Worm (Caenorhabditis elegans) whole organism, L1 larva: ENCODE measurements around the gene str-2.
A peak's percentile ranks its signal among the peaks of the same experiment; 100 is the strongest.

Experiments
- C04F5.9 ChIP-seq: sonication (generic microtip); optimal IDR thresholded peaks from 2 replicates; lab custom pipeline; 2016; ENCODE audit warnings: missing genetic modification characterization, missing compliant biosample characterization
- C34B4.2 ChIP-seq: sonication (generic microtip); optimal IDR thresholded peaks from 2 replicates; lab custom pipeline; 2017; ENCODE audit warnings: mild to moderate bottlenecking, missing genetic modification characterization, missing compliant biosample characterization
- F16B12.6 ChIP-seq: fragments of 150-350 bp; optimal IDR thresholded peaks from 2 replicates; lab custom pipeline; 2014; ENCODE audit warnings: missing biosample characterization, missing genetic modification characterization
- ama-1 ChIP-seq: fragments of 150-350 bp; optimal IDR thresholded peaks from 2 replicates; lab custom pipeline; 2014
- blmp-1 ChIP-seq: fragments of 150-350 bp; optimal IDR thresholded peaks from 2 replicates; lab custom pipeline; 2014; ENCODE audit warnings: missing biosample characterization, missing genetic modification characterization
- ceh-63 ChIP-seq: fragments of 200-800 bp; sonication (Bioruptor generic); optimal IDR thresholded peaks from 2 replicates; lab custom pipeline; 2018; ENCODE audit warnings: mild to moderate bottlenecking, missing genetic modification characterization, missing compliant biosample characterization
- ceh-82 ChIP-seq, 3 experiments: fragments of 150-350 bp in 1 of 3; sonication (generic microtip) in 2 of 3; optimal IDR thresholded peaks; 2 replicates each; lab custom pipeline; 2014 to 2017; ENCODE audit warnings: missing biosample characterization in 3 of 3, missing genetic modification characterization in 3 of 3
- ceh-88 ChIP-seq: fragments of 200-800 bp; sonication (Bioruptor generic); IDR thresholded peaks from 2 replicates; pipeline ENCODE4 v1.3.6; 2022; ENCODE audit warnings: missing genetic modification characterization, missing compliant biosample characterization
- ceh-90 ChIP-seq: sonication (generic microtip); optimal IDR thresholded peaks from 2 replicates; lab custom pipeline; 2016; ENCODE audit warnings: missing genetic modification characterization, missing compliant biosample characterization
- dpl-1 ChIP-seq, 3 experiments: fragments of 150-350 bp in 2 of 3; sonication (generic microtip) in 1 of 3; optimal IDR thresholded peaks; 2 replicates each; lab custom pipeline; 2014 to 2017; ENCODE audit warnings: missing biosample characterization in 3 of 3, missing genetic modification characterization in 3 of 3, missing genetic modification reagents in 3 of 3
- dsc-1 ChIP-seq: sonication (generic microtip); optimal IDR thresholded peaks from 2 replicates; lab custom pipeline; 2016; ENCODE audit warnings: mild to moderate bottlenecking, missing genetic modification characterization, missing compliant biosample characterization
- efl-1 ChIP-seq, 4 experiments: fragments of 150-350 bp; optimal IDR thresholded peaks in 3 of 4; peaks in 1 of 4; 1 replicate in 1 of 4; 2 replicates in 3 of 4; lab custom pipeline; 2014; ENCODE audit warnings: missing biosample characterization in 2 of 4, missing genetic modification characterization in 2 of 4, missing genetic modification reagents in 2 of 4
- egl-27 ChIP-seq, 2 experiments: fragments of 150-350 bp in 1 of 2; sonication (generic microtip); optimal IDR thresholded peaks; 3 replicates each; lab custom pipeline; 2017 to 2018; ENCODE audit warnings: missing biosample characterization in 2 of 2, missing genetic modification characterization in 2 of 2, missing genetic modification reagents in 2 of 2
- elt-3 ChIP-seq, 6 experiments: fragments of 150-350 bp in 1 of 6; sonication (generic microtip); optimal IDR thresholded peaks; 2 replicates each; lab custom pipeline; 2017 to 2018; ENCODE audit warnings: missing biosample characterization in 6 of 6, missing genetic modification characterization in 6 of 6, inconsistent platforms in 1 of 6
- fkh-10 ChIP-seq: sonication (generic microtip); optimal IDR thresholded peaks from 2 replicates; lab custom pipeline; 2017; ENCODE audit warnings: missing biosample characterization, missing genetic modification reagents, missing genetic modification characterization
- fkh-8 ChIP-seq: sonication (generic microtip); optimal IDR thresholded peaks from 2 replicates; lab custom pipeline; 2016; ENCODE audit warnings: mild to moderate bottlenecking, missing genetic modification characterization, missing compliant biosample characterization
- hlh-4 ChIP-seq: sonication (generic microtip); optimal IDR thresholded peaks from 2 replicates; lab custom pipeline; 2016; ENCODE audit warnings: mild to moderate bottlenecking, missing genetic modification characterization, missing compliant biosample characterization
- irx-1 ChIP-seq: sonication (generic microtip); optimal IDR thresholded peaks from 2 replicates; lab custom pipeline; 2016; ENCODE audit warnings: missing genetic modification characterization, missing compliant biosample characterization
- isw-1 ChIP-seq: fragments of 200-800 bp; sonication (Bioruptor generic); IDR thresholded peaks from 2 replicates; pipeline ENCODE4 v1.3.6; 2022; ENCODE audit warnings: missing genetic modification characterization, missing compliant biosample characterization
- lin-14 ChIP-seq: fragments of 200-800 bp; sonication (Bioruptor generic); optimal IDR thresholded peaks from 2 replicates; lab custom pipeline; 2018; ENCODE audit warnings: mild to moderate bottlenecking, missing genetic modification characterization, moderate library complexity, missing compliant biosample characterization
- lin-35 ChIP-seq, 2 experiments: fragments of 150-350 bp; optimal IDR thresholded peaks; 2 replicates each; lab custom pipeline; 2014; ENCODE audit warnings: missing biosample characterization in 2 of 2, missing genetic modification characterization in 2 of 2, missing genetic modification reagents in 2 of 2
- lin-39 ChIP-seq: fragments of 150-350 bp; optimal IDR thresholded peaks from 2 replicates; lab custom pipeline; 2014; ENCODE audit warnings: missing biosample characterization, missing genetic modification reagents, missing genetic modification characterization
- lir-3 ChIP-seq: sonication (generic microtip); optimal IDR thresholded peaks from 2 replicates; lab custom pipeline; 2016; ENCODE audit warnings: mild to moderate bottlenecking, missing genetic modification characterization, moderate library complexity, missing compliant biosample characterization; ENCODE audit not compliant: poor library complexity
- lsy-2 ChIP-seq, 2 experiments: fragments of 150-350 bp; optimal IDR thresholded peaks; 2 replicates each; lab custom pipeline; 2014; ENCODE audit warnings: missing biosample characterization in 2 of 2, missing genetic modification characterization in 2 of 2
- mdl-1 ChIP-seq, 2 experiments: fragments of 150-350 bp; optimal IDR thresholded peaks; 2 replicates each; lab custom pipeline; 2014 to 2017; ENCODE audit warnings: missing biosample characterization in 2 of 2, missing genetic modification characterization in 2 of 2, inconsistent platforms in 1 of 2
- mep-1 ChIP-seq: fragments of 150-350 bp; optimal IDR thresholded peaks from 2 replicates; lab custom pipeline; 2014; ENCODE audit warnings: missing biosample characterization, missing genetic modification characterization
- nhr-19 ChIP-seq: fragments of 200-800 bp; sonication (Bioruptor generic); conservative IDR thresholded peaks from 2 replicates; pipeline ENCODE4 v1.3.6; 2022; ENCODE audit warnings: missing genetic modification characterization, missing compliant biosample characterization
- nhr-20 ChIP-seq: sonication (generic microtip); optimal IDR thresholded peaks from 2 replicates; lab custom pipeline; 2016; ENCODE audit warnings: mild to moderate bottlenecking, missing genetic modification characterization, missing compliant biosample characterization
- nhr-237 ChIP-seq: fragments of 150-350 bp; optimal IDR thresholded peaks from 2 replicates; lab custom pipeline; 2014; ENCODE audit warnings: missing biosample characterization, missing genetic modification characterization
- nhr-47 ChIP-seq: sonication (generic microtip); optimal IDR thresholded peaks from 2 replicates; lab custom pipeline; 2016; ENCODE audit warnings: mild to moderate bottlenecking, missing genetic modification characterization, moderate library complexity, missing compliant biosample characterization
- nhr-71 ChIP-seq: sonication (generic microtip); optimal IDR thresholded peaks from 2 replicates; lab custom pipeline; 2016; ENCODE audit warnings: mild to moderate bottlenecking, missing genetic modification characterization, moderate library complexity, missing compliant biosample characterization
- nhr-77 ChIP-seq: fragments of 150-350 bp; optimal IDR thresholded peaks from 2 replicates; lab custom pipeline; 2014; ENCODE audit warnings: missing biosample characterization, missing genetic modification characterization
- nhr-85 ChIP-seq: sonication (generic microtip); peaks from one replicate; lab custom pipeline; 2016; ENCODE audit warnings: missing genetic modification characterization, inconsistent platforms, missing compliant biosample characterization
- nhr-90 ChIP-seq: sonication (generic microtip); optimal IDR thresholded peaks from 2 replicates; lab custom pipeline; 2016; ENCODE audit warnings: mild to moderate bottlenecking, missing genetic modification characterization, missing compliant biosample characterization; ENCODE audit not compliant: poor library complexity
- pag-3 ChIP-seq: sonication (generic microtip); optimal IDR thresholded peaks from 2 replicates; lab custom pipeline; 2017; ENCODE audit warnings: missing genetic modification characterization, mild to moderate bottlenecking, missing compliant biosample characterization, antibody characterized with exemption, borderline replicate concordance; ENCODE audit not compliant: insufficient read depth
- pqm-1 ChIP-seq: sonication (generic microtip); optimal IDR thresholded peaks from 3 replicates; lab custom pipeline; 2017; ENCODE audit warnings: missing biosample characterization, missing genetic modification characterization
- rnt-1 ChIP-seq: sonication (generic microtip); optimal IDR thresholded peaks from 2 replicates; lab custom pipeline; 2016; ENCODE audit warnings: mild to moderate bottlenecking, missing genetic modification characterization, moderate library complexity, missing compliant biosample characterization
- snu-23 ChIP-seq: sonication (generic microtip); optimal IDR thresholded peaks from 2 replicates; lab custom pipeline; 2016; ENCODE audit warnings: missing genetic modification characterization, missing compliant biosample characterization
- sptf-1 ChIP-seq: fragments of 150-350 bp; optimal IDR thresholded peaks from 2 replicates; lab custom pipeline; 2014; ENCODE audit warnings: missing biosample characterization, missing genetic modification characterization
- swsn-7 ChIP-seq: sonication (generic microtip); optimal IDR thresholded peaks from 2 replicates; lab custom pipeline; 2016; ENCODE audit warnings: missing genetic modification characterization, missing compliant biosample characterization
- tbx-2 ChIP-seq: sonication (generic microtip); optimal IDR thresholded peaks from 2 replicates; lab custom pipeline; 2016; ENCODE audit warnings: missing genetic modification characterization, missing compliant biosample characterization
- unc-30 ChIP-seq: sonication (generic microtip); optimal IDR thresholded peaks from 2 replicates; lab custom pipeline; 2017; ENCODE audit warnings: missing biosample characterization, missing genetic modification characterization
- unc-98 ChIP-seq: fragments of 200-800 bp; sonication (Bioruptor generic); IDR thresholded peaks from 2 replicates; pipeline ENCODE4 v1.3.6; 2022; ENCODE audit warnings: missing genetic modification characterization, missing compliant biosample characterization
- vab-15 ChIP-seq: sonication (generic microtip); optimal IDR thresholded peaks from 2 replicates; lab custom pipeline; 2017; ENCODE audit warnings: missing genotype, mild to moderate bottlenecking, missing genetic modification characterization, missing compliant biosample characterization
- xbp-1 ChIP-seq: sonication (generic microtip); optimal IDR thresholded peaks from 2 replicates; lab custom pipeline; 2016; ENCODE audit warnings: missing genetic modification characterization, missing compliant biosample characterization
- zip-4 ChIP-seq: fragments of 200-800 bp; sonication (Bioruptor generic); optimal IDR thresholded peaks from 2 replicates; lab custom pipeline; 2018; ENCODE audit warnings: mild to moderate bottlenecking, missing genetic modification characterization, moderate library complexity, missing compliant biosample characterization
- ztf-11 ChIP-seq, 2 experiments: sonication (generic microtip); optimal IDR thresholded peaks; 2 replicates each; lab custom pipeline; 2016 to 2017; ENCODE audit warnings: missing genetic modification characterization in 2 of 2, missing biosample characterization in 1 of 2, missing compliant biosample characterization in 1 of 2
- ztf-4 ChIP-seq: fragments of 150-350 bp; optimal IDR thresholded peaks from 2 replicates; lab custom pipeline; 2014; ENCODE audit warnings: missing biosample characterization, missing genetic modification characterization

Gene str-2

DNA sequence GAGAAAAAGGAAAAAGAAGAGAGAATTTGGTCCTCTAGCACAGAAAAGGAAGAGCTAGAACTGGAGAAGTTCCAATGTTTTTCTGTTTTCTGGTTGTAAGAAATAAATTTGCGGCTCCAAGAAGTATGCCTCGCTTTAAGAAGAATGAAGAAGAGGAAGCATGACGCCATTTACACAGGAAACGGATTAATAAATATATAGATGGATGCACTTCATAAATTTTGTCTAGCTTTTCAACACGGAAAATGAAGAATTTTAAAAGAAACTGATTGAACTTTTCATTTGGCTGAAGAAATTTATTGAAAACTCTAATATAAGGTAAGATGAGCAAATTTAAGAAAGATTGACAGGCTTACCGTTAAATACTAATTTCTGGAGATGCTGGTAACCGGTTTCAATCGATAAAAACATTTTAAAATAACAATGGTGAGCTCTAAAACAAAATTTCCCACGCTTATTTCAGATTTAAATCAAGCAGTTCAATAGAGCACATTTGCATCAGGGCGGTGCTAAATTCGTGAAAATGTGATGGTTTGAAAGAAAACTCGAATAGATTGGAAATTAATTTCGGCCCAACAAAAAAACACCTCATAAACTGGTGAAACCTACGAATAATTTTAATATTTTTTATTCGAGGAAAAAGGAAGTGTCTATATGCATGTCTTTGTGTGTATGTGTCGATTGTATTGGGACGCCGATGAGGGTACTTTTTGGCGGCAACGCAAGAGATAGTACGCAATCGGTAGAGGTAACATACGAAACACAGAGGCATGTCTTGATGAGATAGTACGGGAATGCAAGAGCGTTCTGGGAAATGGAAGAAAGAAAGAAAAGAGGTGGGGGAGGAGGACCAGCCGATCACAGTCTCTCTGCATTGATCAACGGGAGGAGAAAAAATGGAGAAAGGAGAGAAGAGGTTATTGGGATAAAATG lies 32.1 kb upstream of the str-2 start:
- no peak for TF ChIP-seq ceh-90 (tag; lab: Kevin White, UChicago)
- no peak for TF ChIP-seq lin-39 (tag; lab: Kevin White, UChicago)
- TF ChIP-seq nhr-237 (tag; lab: Kevin White, UChicago): no peak
- no peak for TF ChIP-seq ceh-63 (GFP tag; lab: Kevin White, UChicago)
- no peak for TF ChIP-seq ceh-82 (tag; optimal IDR thresholded peaks at IDR 0.05; lab: Kevin White, UChicago)
- no peak for TF ChIP-seq lir-3 (tag; lab: Kevin White, UChicago)
- TF ChIP-seq swsn-7 (tag; lab: Kevin White, UChicago): peak; percentile 45
- TF ChIP-seq efl-1 (optimal IDR thresholded peaks at IDR 0.05; lab: Kevin White, UChicago): peak; percentile 51 to 67
- peak; percentile 41 to 89 for TF ChIP-seq efl-1 (GFP tag; optimal IDR thresholded peaks at IDR 0.05 in 1 of 2; lab: Kevin White, UChicago)
- peak; percentile 75 for TF ChIP-seq blmp-1 (tag; lab: Kevin White, UChicago)
- TF ChIP-seq ceh-88 (GFP tag; lab: Robert Waterston, UW): no peak
- TF ChIP-seq lin-35 (GFP tag; optimal IDR thresholded peaks at IDR 0.05; lab: Kevin White, UChicago): peak; percentile 11 to 51
- peak; percentile 33 for TF ChIP-seq tbx-2
- no peak for TF ChIP-seq hlh-4 (tag; lab: Kevin White, UChicago)
- TF ChIP-seq unc-30: no peak
- peak; percentile 42 for TF ChIP-seq nhr-19 (GFP tag; lab: Robert Waterston, UW)
- TF ChIP-seq zip-4: no peak
- TF ChIP-seq unc-98 (GFP tag; lab: Robert Waterston, UW): no peak
- no peak for TF ChIP-seq isw-1
- TF ChIP-seq pqm-1 (tag; lab: Kevin White, UChicago): no peak
- TF ChIP-seq ztf-11 (tag; optimal IDR thresholded peaks at IDR 0.05; lab: Kevin White, UChicago): no peak
- TF ChIP-seq lsy-2 (tag; optimal IDR thresholded peaks at IDR 0.05; lab: Kevin White, UChicago): peak; percentile 38 to 40
- peak; percentile 9 for TF ChIP-seq dsc-1 (tag; lab: Kevin White, UChicago)
- no peak for TF ChIP-seq ztf-4 (tag; lab: Kevin White, UChicago)
- no peak for TF ChIP-seq C34B4.2 (tag; lab: Kevin White, UChicago)
- no peak for TF ChIP-seq F16B12.6
- TF ChIP-seq lin-14 (GFP tag; lab: Kevin White, UChicago): peak; percentile 83
- TF ChIP-seq rnt-1: peak; percentile 67
- TF ChIP-seq snu-23 (GFP tag; lab: Kevin White, UChicago): peak; percentile 61
- peak; percentile 31 for TF ChIP-seq nhr-71
- TF ChIP-seq mdl-1 (tag; optimal IDR thresholded peaks at IDR 0.05; lab: Kevin White, UChicago): peak in 1 of 2 experiments; percentile 32
- peak; percentile 66 for TF ChIP-seq nhr-85 (tag; lab: Kevin White, UChicago)
- peak; percentile 64 for TF ChIP-seq mep-1 (tag; lab: Kevin White, UChicago)
- no peak for TF ChIP-seq sptf-1 (tag; lab: Kevin White, UChicago)
- TF ChIP-seq fkh-10 (GFP tag; lab: Kevin White, UChicago): no peak
- peak in 2 of 3 experiments; percentile 45 to 51 for TF ChIP-seq dpl-1 (GFP tag; optimal IDR thresholded peaks at IDR 0.05; lab: Kevin White, UChicago)
- peak; percentile 32 for TF ChIP-seq nhr-47 (tag; lab: Kevin White, UChicago)
- peak; percentile 9 for TF ChIP-seq nhr-90
- TF ChIP-seq nhr-20 (tag; lab: Kevin White, UChicago): peak; percentile 56
- no peak for TF ChIP-seq pag-3 (tag; lab: Kevin White, UChicago)
- no peak for TF ChIP-seq nhr-77
- no peak for TF ChIP-seq vab-15 (tag; lab: Kevin White, UChicago)
- TF ChIP-seq xbp-1 (tag; lab: Kevin White, UChicago): peak; percentile 70
- TF ChIP-seq fkh-8 (tag; lab: Kevin White, UChicago): peak; percentile 31
- TF ChIP-seq irx-1 (tag; lab: Kevin White, UChicago): peak; percentile 8
- no peak for TF ChIP-seq C04F5.9 (tag; lab: Kevin White, UChicago)
- TF ChIP-seq elt-3 (tag; optimal IDR thresholded peaks at IDR 0.05; lab: Kevin White, UChicago): peak in 1 of 6 experiments; percentile 25
- no peak for TF ChIP-seq egl-27 (tag; optimal IDR thresholded peaks at IDR 0.05; lab: Kevin White, UChicago)
- TF ChIP-seq ama-1: peak; percentile 4
